Fruit fly (Drosophila melanogaster): ENCODE data around the gene CG14805.

DNA sequence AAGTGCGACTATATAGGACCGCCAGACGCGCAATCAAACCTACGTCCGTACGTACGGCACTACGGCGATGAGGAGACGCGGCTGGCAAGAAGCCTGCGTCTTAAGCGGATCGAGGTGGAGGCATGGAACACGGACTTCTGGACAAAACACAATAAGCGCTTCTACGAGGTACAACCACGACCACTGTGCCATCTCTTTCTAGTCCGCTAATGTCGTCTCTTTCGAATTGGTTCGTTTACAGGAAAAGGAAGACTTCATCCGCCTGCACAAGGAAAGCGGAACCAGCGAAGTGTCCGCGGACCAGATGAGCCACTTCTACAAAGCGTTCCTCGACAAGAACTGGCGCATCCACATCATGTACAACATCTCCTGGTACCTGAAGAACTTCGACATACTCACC is 3.7 kb downstream of the CG14805 start:
- TF ChIP-seq usp (GFP tag; optimal IDR thresholded peaks at IDR 0.05) = no peak
- TF ChIP-seq EcR (GFP tag; optimal IDR thresholded peaks at IDR 0.05) = no peak
- TF ChIP-seq pan (optimal IDR thresholded peaks at IDR 0.05) = no peak
- no peak for TF ChIP-seq psq (optimal IDR thresholded peaks at IDR 0.05)
- no peak for TF ChIP-seq CG8478 (optimal IDR thresholded peaks at IDR 0.05)
- no peak for TF ChIP-seq Dll (optimal IDR thresholded peaks at IDR 0.05)

Data from whole organism.